Fruit fly (Drosophila melanogaster): Measurements from ENCODE around the gene HLH4C.

DNA sequence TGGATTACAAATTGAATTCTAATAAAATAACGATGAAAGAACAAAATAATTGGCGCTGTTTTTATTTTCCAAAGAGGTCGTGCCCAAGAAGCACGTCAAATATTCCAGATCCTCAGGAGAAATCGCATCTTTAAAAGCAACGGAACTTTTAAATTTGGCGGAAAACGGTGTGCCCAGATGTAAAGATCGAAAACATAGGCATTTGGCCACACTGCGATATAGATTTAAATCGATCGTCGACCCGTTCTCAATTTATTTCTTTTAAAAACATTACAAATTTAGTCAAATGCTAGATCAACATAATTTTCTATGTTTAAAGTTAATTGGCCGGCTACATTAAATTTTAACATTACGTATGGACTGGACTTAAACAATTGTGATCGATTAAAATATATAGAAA, 20.1 kb downstream of the HLH4C start:
- TF ChIP-seq eg (GFP tag; IDR thresholded peaks at IDR 0.05) (no peak), CG6163 (GFP tag; IDR thresholded peaks at IDR 0.05) (no peak), Blimp-1 (GFP tag; optimal IDR thresholded peaks at IDR 0.05) (no peak), OdsH (GFP tag; optimal IDR thresholded peaks at IDR 0.05) (no peak), Hr39 (GFP tag; optimal IDR thresholded peaks at IDR 0.05) (no peak), Eip93F (GFP tag; optimal IDR thresholded peaks at IDR 0.05) (no peak), salr (GFP tag; optimal IDR thresholded peaks at IDR 0.05) (no peak), CG11294 (GFP tag; IDR thresholded peaks at IDR 0.05) (no peak), Lpt (GFP tag; optimal IDR thresholded peaks at IDR 0.05) (no peak), lz (GFP tag; optimal IDR thresholded peaks at IDR 0.05) (no peak)

Data from whole organism, prepupa.